Worm (Caenorhabditis elegans) whole organism, L4 larva: ENCODE measurements around the gene srh-45.

Source experiments
- D1046.2 ChIP-seq: fragments of 200-800 bp; sonication (Bioruptor generic); IDR thresholded peaks from 2 replicates; pipeline ENCODE4 v1.3.6; 2022; ENCODE audit warnings: missing genetic modification characterization, missing compliant biosample characterization
- F26F4.8 ChIP-seq: fragments of 200-800 bp; sonication (Bioruptor generic); conservative IDR thresholded peaks from 2 replicates; pipeline ENCODE4 v1.3.6; 2022; ENCODE audit warnings: missing genetic modification characterization, missing compliant biosample characterization
- F44E2.7 ChIP-seq: fragments of 200-800 bp; sonication (Bioruptor generic); IDR thresholded peaks from 2 replicates; pipeline ENCODE4 v2.1.2; 2022; ENCODE audit warnings: missing genetic modification characterization, missing compliant biosample characterization
- F49E8.2 ChIP-seq: sonication (generic microtip); optimal IDR thresholded peaks from 2 replicates; lab custom pipeline; 2016; ENCODE audit warnings: missing compliant biosample characterization, mild to moderate bottlenecking, missing genetic modification characterization, borderline replicate concordance
- T26A8.4 ChIP-seq: fragments of 200-800 bp; sonication (Bioruptor generic); IDR thresholded peaks from 2 replicates; pipeline ENCODE4 v1.3.6; 2022; ENCODE audit warnings: missing genetic modification characterization, missing compliant biosample characterization
- Y105C5A.15 ChIP-seq: fragments of 200-800 bp; sonication (Bioruptor generic); IDR thresholded peaks from 2 replicates; pipeline ENCODE4 v1.3.6; 2022; ENCODE audit warnings: missing genetic modification characterization, missing compliant biosample characterization
- Y48G9A.11 ChIP-seq: fragments of 200-800 bp; sonication (Bioruptor generic); IDR thresholded peaks from 2 replicates; pipeline ENCODE4 v1.3.6; 2022; ENCODE audit warnings: missing genetic modification reagents, missing genetic modification characterization, missing compliant biosample characterization
- Y75B8A.6 ChIP-seq: fragments of 200-800 bp; sonication (Bioruptor generic); IDR thresholded peaks from 2 replicates; pipeline ENCODE4 v1.3.6; 2022; ENCODE audit warnings: missing genetic modification reagents, missing genetic modification characterization, missing compliant biosample characterization
- aha-1 ChIP-seq: fragments of 150-350 bp; peaks from one replicate; lab custom pipeline; 2014; ENCODE audit warnings: missing biosample characterization, missing genetic modification characterization
- arid-1 ChIP-seq: fragments of 200-800 bp; sonication (Bioruptor generic); conservative IDR thresholded peaks from 2 replicates; pipeline ENCODE4 v1.3.6; 2022; ENCODE audit warnings: missing genetic modification reagents, missing genetic modification characterization, missing compliant biosample characterization
- ceh-44 ChIP-seq: fragments of 200-800 bp; sonication (Bioruptor generic); IDR thresholded peaks from 2 replicates; pipeline ENCODE4 v1.3.6; 2022; ENCODE audit warnings: missing genetic modification reagents, missing genetic modification characterization, missing compliant biosample characterization
- ceh-62 ChIP-seq: sonication (generic microtip); optimal IDR thresholded peaks from 2 replicates; lab custom pipeline; 2017; ENCODE audit warnings: missing biosample characterization, missing genetic modification characterization
- ctbp-1 ChIP-seq: fragments of 200-800 bp; sonication (Bioruptor generic); IDR thresholded peaks from 2 replicates; pipeline ENCODE4 v1.3.6; 2022; ENCODE audit warnings: missing genetic modification reagents, missing genetic modification characterization, missing compliant biosample characterization
- dmd-6 ChIP-seq: fragments of 200-800 bp; sonication (Bioruptor generic); IDR thresholded peaks from 2 replicates; pipeline ENCODE4 v1.3.6; 2022; ENCODE audit warnings: missing genetic modification reagents, missing genetic modification characterization, missing compliant biosample characterization
- dmd-8 ChIP-seq: fragments of 200-800 bp; sonication (Bioruptor generic); IDR thresholded peaks from 2 replicates; pipeline ENCODE4 v1.3.6; 2022; ENCODE audit warnings: missing genetic modification characterization, missing compliant biosample characterization
- dmd-9 ChIP-seq: fragments of 200-800 bp; sonication (Bioruptor generic); IDR thresholded peaks from 2 replicates; pipeline ENCODE4 v1.3.6; 2022; ENCODE audit warnings: missing genetic modification reagents, missing genetic modification characterization, missing compliant biosample characterization
- duxl-1 ChIP-seq: sonication (generic microtip); optimal IDR thresholded peaks from 2 replicates; lab custom pipeline; 2016; ENCODE audit warnings: mild to moderate bottlenecking, missing genetic modification characterization, moderate library complexity, missing compliant biosample characterization; ENCODE audit not compliant: poor library complexity
- egl-43 ChIP-seq: fragments of 200-800 bp; sonication (Bioruptor generic); IDR thresholded peaks from 2 replicates; pipeline ENCODE4 v1.3.6; 2022; ENCODE audit warnings: missing genetic modification reagents, missing genetic modification characterization, missing compliant biosample characterization
- fkh-10 ChIP-seq: fragments of 150-350 bp; optimal IDR thresholded peaks from 2 replicates; lab custom pipeline; 2014; ENCODE audit warnings: missing biosample characterization, missing genetic modification reagents, missing genetic modification characterization
- hlh-11 ChIP-seq: fragments of 200-800 bp; sonication (Bioruptor generic); optimal IDR thresholded peaks from 2 replicates; lab custom pipeline; 2018; ENCODE audit warnings: mild to moderate bottlenecking, missing genetic modification characterization, missing compliant biosample characterization
- hmg-1.1 ChIP-seq: fragments of 200-800 bp; sonication (Bioruptor generic); IDR thresholded peaks from 2 replicates; pipeline ENCODE4 v1.3.6; 2022; ENCODE audit warnings: missing genetic modification reagents, missing genetic modification characterization, missing compliant biosample characterization
- lim-7 ChIP-seq: fragments of 200-800 bp; sonication (Bioruptor generic); IDR thresholded peaks from 2 replicates; pipeline ENCODE4 v1.3.6; 2022; ENCODE audit warnings: missing genetic modification characterization, missing compliant biosample characterization
- lin-1 ChIP-seq: fragments of 200-800 bp; sonication (Bioruptor generic); IDR thresholded peaks from 2 replicates; pipeline ENCODE4 v1.3.6; 2022; ENCODE audit warnings: missing genetic modification reagents, missing genetic modification characterization, missing compliant biosample characterization
- lin-29 ChIP-seq: fragments of 200-800 bp; sonication (Bioruptor generic); IDR thresholded peaks from 2 replicates; pipeline ENCODE4 v1.3.6; 2022; ENCODE audit warnings: missing genetic modification reagents, missing genetic modification characterization, missing compliant biosample characterization
- madf-5 ChIP-seq, 2 experiments: fragments of 200-800 bp; sonication (Bioruptor generic); IDR thresholded peaks; 2 replicates each; pipeline ENCODE4 v1.3.6; 2022; ENCODE audit warnings: missing compliant biosample characterization in 2 of 2, missing genetic modification characterization in 2 of 2
- madf-9 ChIP-seq: fragments of 200-800 bp; sonication (Bioruptor generic); conservative IDR thresholded peaks from 2 replicates; pipeline ENCODE4 v1.3.6; 2022; ENCODE audit warnings: missing genetic modification reagents, missing genetic modification characterization, missing compliant biosample characterization
- mxl-2 ChIP-seq: fragments of 200-800 bp; sonication (Bioruptor generic); conservative IDR thresholded peaks from 2 replicates; pipeline ENCODE4 v1.3.6; 2022; ENCODE audit warnings: missing genetic modification reagents, missing genetic modification characterization, missing compliant biosample characterization
- nhr-10 ChIP-seq: fragments of 150-350 bp; optimal IDR thresholded peaks from 2 replicates; lab custom pipeline; 2014; ENCODE audit warnings: missing biosample characterization, missing genetic modification characterization
- nhr-111 ChIP-seq: fragments of 200-800 bp; sonication (Bioruptor generic); optimal IDR thresholded peaks from 2 replicates; lab custom pipeline; 2018; ENCODE audit warnings: mild to moderate bottlenecking, missing genetic modification characterization, missing compliant biosample characterization
- nhr-77 ChIP-seq: fragments of 150-350 bp; optimal IDR thresholded peaks from 2 replicates; lab custom pipeline; 2014; ENCODE audit warnings: missing biosample characterization, missing genetic modification characterization
- snpc-1.2 ChIP-seq: fragments of 200-800 bp; sonication (Bioruptor generic); IDR thresholded peaks from 2 replicates; pipeline ENCODE4 v1.3.6; 2022; ENCODE audit warnings: missing genetic modification reagents, missing genetic modification characterization, missing compliant biosample characterization
- tra-1 ChIP-seq: fragments of 200-800 bp; sonication (Bioruptor generic); IDR thresholded peaks from 2 replicates; pipeline ENCODE4 v1.3.6; 2022; ENCODE audit warnings: missing genetic modification reagents, missing genetic modification characterization, missing compliant biosample characterization
- unc-62 ChIP-seq, 3 experiments: fragments of 150-350 bp in 1 of 3; sonication (generic microtip); optimal IDR thresholded peaks in 2 of 3; peaks in 1 of 3; 1 replicate in 1 of 3; 2 replicates in 2 of 3; lab custom pipeline; 2014 to 2017; ENCODE audit warnings: missing biosample characterization in 3 of 3, missing genetic modification characterization in 3 of 3, missing genetic modification reagents in 3 of 3, missing genotype in 1 of 3
- vab-7 ChIP-seq: fragments of 200-800 bp; sonication (Bioruptor generic); IDR thresholded peaks from 2 replicates; pipeline ENCODE4 v1.3.6; 2022; ENCODE audit warnings: missing genetic modification reagents, missing genetic modification characterization, missing compliant biosample characterization
- zip-11 ChIP-seq: fragments of 200-800 bp; sonication (Bioruptor generic); IDR thresholded peaks from 2 replicates; pipeline ENCODE4 v1.3.6; 2022; ENCODE audit warnings: missing genetic modification characterization, missing compliant biosample characterization
- zip-2 ChIP-seq: fragments of 150-350 bp; optimal IDR thresholded peaks from 2 replicates; lab custom pipeline; 2014; ENCODE audit warnings: missing biosample characterization, missing genetic modification characterization

Gene srh-45

DNA sequence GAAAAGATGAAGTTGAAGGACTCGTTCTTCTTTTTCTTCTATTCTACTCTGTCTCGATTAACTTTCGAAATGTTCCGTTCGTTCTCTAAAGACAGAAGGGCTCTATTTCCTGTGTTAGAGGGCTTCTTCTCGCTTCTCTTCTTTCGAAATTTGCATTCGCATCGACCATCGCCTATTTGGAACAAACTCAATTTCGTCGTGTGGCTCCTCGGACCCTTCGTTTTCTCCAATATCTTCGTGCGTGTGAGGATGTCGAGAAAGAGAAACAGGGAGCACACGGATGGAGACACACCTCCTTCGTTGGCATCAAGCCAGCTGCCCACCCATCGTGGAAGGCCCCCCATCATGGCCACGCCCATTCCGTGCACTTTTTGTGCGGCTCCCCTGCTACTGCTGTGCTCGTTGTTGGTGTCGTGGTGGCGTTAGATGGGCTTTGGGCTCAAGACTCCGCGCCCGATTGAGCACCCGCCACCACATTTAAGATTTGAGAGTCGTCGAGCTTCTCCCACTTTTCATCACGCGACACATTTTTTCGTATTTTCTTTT is 36.4 kb upstream of the srh-45 start (continued):
- TF ChIP-seq fkh-10 (GFP tag; lab: Kevin White, UChicago) = peak; percentile 91
- TF ChIP-seq egl-43 (GFP tag; lab: Robert Waterston, UW) = 0 out of 2 replicates have a peak, but pooled peaks have one; percentile 29
- TF ChIP-seq mxl-2 (GFP tag; lab: Robert Waterston, UW) = no peak
- no peak for TF ChIP-seq ceh-62 (tag; lab: Kevin White, UChicago)
- no peak for TF ChIP-seq nhr-10 (tag; lab: Kevin White, UChicago)
- peak; percentile 11 for TF ChIP-seq hlh-11 (tag; lab: Kevin White, UChicago)
- TF ChIP-seq dmd-8 (GFP tag; lab: Robert Waterston, UW) = no peak
- TF ChIP-seq lim-7 (GFP tag; lab: Robert Waterston, UW) = 0 out of 2 replicates have a peak, but pooled peaks have one; percentile 46
- no peak for TF ChIP-seq dmd-6
- no peak for TF ChIP-seq F26F4.8 (GFP tag; lab: Robert Waterston, UW)
- TF ChIP-seq, all 104 proteins: peak for 11

DNA sequence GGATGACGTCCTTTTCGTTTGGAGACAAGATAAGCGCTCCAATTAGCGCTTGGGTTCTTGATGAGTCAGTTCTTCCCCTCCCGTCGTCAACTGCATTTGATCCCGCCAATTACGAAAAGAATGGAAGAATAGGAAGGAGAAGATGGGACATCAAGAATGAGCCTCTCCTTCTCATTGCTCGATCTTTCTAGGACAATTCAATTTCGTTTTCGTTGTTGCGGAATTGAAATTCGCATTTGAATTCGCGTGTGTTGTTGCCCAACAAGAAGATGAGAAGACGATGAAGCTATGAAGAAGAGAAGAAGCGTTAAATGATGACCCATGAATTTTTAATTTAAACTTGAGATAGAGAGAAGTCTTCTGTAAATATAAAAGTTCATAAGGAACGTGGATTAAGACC is 32.1 kb upstream of the srh-45 start:
- TF ChIP-seq F44E2.7 (GFP tag; lab: Robert Waterston, UW) (no peak), ctbp-1 (GFP tag; lab: Robert Waterston, UW) (no peak), unc-62 (GFP tag; optimal IDR thresholded peaks at IDR 0.05 in 1 of 2; lab: Kevin White, UChicago) (peak in 1 of 2 experiments; percentile 40), unc-62 (tag; optimal IDR thresholded peaks at IDR 0.05; lab: Kevin White, UChicago) (no peak), F49E8.2 (tag; lab: Kevin White, UChicago) (no peak)

ce11 chrV:11335757-11336418 is 31.1 kb upstream of the srh-45 start:
- no peak for TF ChIP-seq lin-29 (GFP tag; lab: Robert Waterston, UW)
- TF ChIP-seq zip-2 (tag; lab: Kevin White, UChicago) = no peak
- TF ChIP-seq nhr-77 (tag; lab: Kevin White, UChicago) = no peak
- no peak for TF ChIP-seq nhr-111 (GFP tag; lab: Kevin White, UChicago)
- TF ChIP-seq duxl-1 (tag; lab: Kevin White, UChicago) = no peak

DNA sequence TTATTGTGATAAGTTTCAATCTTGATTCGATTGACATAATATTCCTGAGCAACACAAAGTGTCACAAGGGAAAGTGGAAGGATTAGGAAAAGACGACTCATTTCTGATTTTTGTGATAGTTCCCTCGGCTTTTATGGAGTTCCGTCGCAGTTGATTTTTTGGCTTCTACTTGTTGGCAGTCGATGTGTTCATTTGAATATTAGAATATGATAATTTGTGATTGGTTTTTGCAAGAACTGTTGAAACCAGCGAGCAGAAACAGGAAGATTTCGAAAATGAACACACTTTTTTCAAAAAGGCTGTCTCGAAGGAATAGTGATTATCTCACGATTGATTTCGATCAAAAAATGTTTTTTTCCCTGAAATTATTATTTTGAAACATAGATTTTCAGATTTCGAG is 29.4 kb upstream of the srh-45 start, which contains the start of gene T02E9.6:
Gene T02E9.6, minus strand, starts transcription at position 101 of the 400 bp plus-strand sequence.
- peak; percentile 33 for TF ChIP-seq aha-1 (tag; lab: Kevin White, UChicago)
- TF ChIP-seq nhr-10 (tag; lab: Kevin White, UChicago) = no peak

DNA sequence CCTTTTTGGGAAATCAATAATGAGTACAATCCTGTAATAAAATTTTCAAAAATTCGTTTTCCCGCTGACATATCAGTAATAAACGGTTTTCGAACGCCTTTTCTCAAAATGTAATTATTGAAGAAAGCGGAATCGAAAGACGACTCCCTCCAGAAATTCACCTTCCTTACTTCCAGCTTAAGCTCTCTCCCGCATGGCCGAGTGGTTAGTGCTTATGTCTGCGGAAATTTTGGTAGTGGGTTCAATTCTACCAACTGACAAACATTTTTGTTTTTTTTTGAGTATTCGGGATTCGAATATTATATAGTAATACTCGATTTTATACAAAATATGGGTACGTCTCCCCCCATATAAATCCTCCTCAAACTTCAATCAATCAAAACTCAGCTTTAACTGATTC is 27.0 kb upstream of the srh-45 start:
- TF ChIP-seq T26A8.4 (GFP tag; lab: Robert Waterston, UW) (0 out of 2 replicates have a peak, but pooled peaks have one; percentile 21), lim-7 (GFP tag; lab: Robert Waterston, UW) (peak; percentile 88), madf-9 (GFP tag; lab: Robert Waterston, UW) (peak; percentile 51; the same call in 1 of the 2 replicates), dmd-9 (GFP tag; lab: Robert Waterston, UW) (0 out of 2 replicates have a peak, but pooled peaks have one; percentile 33), egl-43 (GFP tag; lab: Robert Waterston, UW) (peak; percentile 79), madf-5 (GFP tag; IDR thresholded peaks at IDR 0.05; lab: Robert Waterston, UW) (peak in 1 of 2 experiments; percentile 89; a peak in 1 of 4 replicates), dmd-8 (GFP tag; lab: Robert Waterston, UW) (peak; percentile 70; the same call in 1 of the 2 replicates), snpc-1.2 (GFP tag; lab: Robert Waterston, UW) (peak; percentile 67), D1046.2 (GFP tag; lab: Robert Waterston, UW) (0 out of 2 replicates have a peak, but pooled peaks have one; percentile 41), hmg-1.1 (0 out of 2 replicates have a peak, but pooled peaks have one; percentile 41), Y105C5A.15 (GFP tag; lab: Robert Waterston, UW) (peak; percentile 57; the same call in 1 of the 2 replicates), Y48G9A.11 (GFP tag; lab: Robert Waterston, UW) (peak; percentile 62; the same call in 1 of the 2 replicates), F44E2.7 (GFP tag; lab: Robert Waterston, UW) (peak; percentile 33; the same call in 1 of the 2 replicates), tra-1 (GFP tag; lab: Robert Waterston, UW) (0 out of 2 replicates have a peak, but pooled peaks have one; percentile 17), Y75B8A.6 (GFP tag; lab: Robert Waterston, UW) (peak; percentile 76; the same call in 1 of the 2 replicates), lin-1 (GFP tag; lab: Robert Waterston, UW) (peak; percentile 51; the same call in 1 of the 2 replicates), arid-1 (peak; percentile 85), dmd-6 (peak; percentile 51), ceh-44 (peak; percentile 64; the same call in 1 of the 2 replicates), zip-11 (GFP tag; lab: Robert Waterston, UW) (0 out of 2 replicates have a peak, but pooled peaks have one; percentile 57), vab-7 (GFP tag; lab: Robert Waterston, UW) (peak; percentile 82), ctbp-1 (GFP tag; lab: Robert Waterston, UW) (peak; percentile 62; the same call in 1 of the 2 replicates)
- TF ChIP-seq, all 104 proteins: peak for 22; not testable (repeated sequence) for 82
